Worm (Caenorhabditis elegans) whole organism, late embryonic: Measurements from ENCODE around the gene F21D5.4.

Experiments used
- C08G9.2 ChIP-seq: sonication (generic microtip); optimal IDR thresholded peaks from 2 replicates; lab custom pipeline; 2016; ENCODE audit warnings: mild to moderate bottlenecking, missing genetic modification characterization, moderate library complexity, missing compliant biosample characterization
- C38D4.7 ChIP-seq: fragments of 200-800 bp; sonication (Bioruptor generic); optimal IDR thresholded peaks from 2 replicates; lab custom pipeline; 2018; ENCODE audit warnings: mild to moderate bottlenecking, missing genetic modification characterization, moderate library complexity, missing compliant biosample characterization
- F13H6.1 ChIP-seq: sonication (generic microtip); optimal IDR thresholded peaks from 2 replicates; lab custom pipeline; 2016; ENCODE audit warnings: missing genetic modification characterization, missing compliant biosample characterization
- K02D7.2 ChIP-seq: sonication (generic microtip); optimal IDR thresholded peaks from 2 replicates; lab custom pipeline; 2017; ENCODE audit warnings: mild to moderate bottlenecking, missing genetic modification characterization, missing compliant biosample characterization
- K09A11.1 ChIP-seq: sonication (generic microtip); optimal IDR thresholded peaks from 2 replicates; lab custom pipeline; 2017; ENCODE audit warnings: antibody characterized with exemption, mild to moderate bottlenecking, missing genetic modification characterization, missing compliant biosample characterization; ENCODE audit not compliant: insufficient read depth
- Y22D7AL.16 ChIP-seq: sonication (generic microtip); optimal IDR thresholded peaks from 2 replicates; lab custom pipeline; 2016; ENCODE audit warnings: missing genetic modification characterization, missing compliant biosample characterization
- ceh-14 ChIP-seq: sonication (generic microtip); optimal IDR thresholded peaks from 2 replicates; lab custom pipeline; 2016; ENCODE audit warnings: missing genotype, missing genetic modification characterization, missing compliant biosample characterization
- ceh-22 ChIP-seq: sonication (generic microtip); optimal IDR thresholded peaks from 2 replicates; lab custom pipeline; 2017; ENCODE audit warnings: missing biosample characterization, missing genetic modification characterization
- ceh-24 ChIP-seq: sonication (generic microtip); optimal IDR thresholded peaks from 2 replicates; lab custom pipeline; 2016; ENCODE audit warnings: mild to moderate bottlenecking, missing genetic modification characterization, missing compliant biosample characterization
- ceh-34 ChIP-seq: sonication (generic microtip); optimal IDR thresholded peaks from 2 replicates; lab custom pipeline; 2016; ENCODE audit warnings: mild to moderate bottlenecking, missing genetic modification characterization, missing compliant biosample characterization
- ceh-45 ChIP-seq: fragments of 200-800 bp; sonication (Bioruptor generic); IDR thresholded peaks from 2 replicates; pipeline ENCODE4 v1.3.6; 2022; ENCODE audit warnings: missing genetic modification reagents, missing genetic modification characterization, missing compliant biosample characterization
- ceh-48 ChIP-seq: sonication (generic microtip); optimal IDR thresholded peaks from 2 replicates; lab custom pipeline; 2016; ENCODE audit warnings: missing genetic modification characterization, inconsistent platforms, missing compliant biosample characterization
- ceh-6 ChIP-seq: fragments of 200-800 bp; sonication (Bioruptor generic); optimal IDR thresholded peaks from 2 replicates; lab custom pipeline; 2018; ENCODE audit warnings: mild to moderate bottlenecking, missing genetic modification characterization, missing compliant biosample characterization
- ceh-9 ChIP-seq: sonication (generic microtip); optimal IDR thresholded peaks from 2 replicates; lab custom pipeline; 2016; ENCODE audit warnings: mild to moderate bottlenecking, missing genetic modification characterization, inconsistent platforms, missing compliant biosample characterization
- che-1 ChIP-seq: sonication (generic microtip); optimal IDR thresholded peaks from 2 replicates; lab custom pipeline; 2016; ENCODE audit warnings: mild to moderate bottlenecking, missing genetic modification characterization, missing compliant biosample characterization
- elt-2 ChIP-seq: sonication (generic microtip); optimal IDR thresholded peaks from 2 replicates; lab custom pipeline; 2016; ENCODE audit warnings: missing genetic modification reagents, missing genetic modification characterization, missing compliant biosample characterization
- elt-4 ChIP-seq: sonication (generic microtip); optimal IDR thresholded peaks from 2 replicates; lab custom pipeline; 2016; ENCODE audit warnings: missing genetic modification characterization, missing compliant biosample characterization
- fkh-10 ChIP-seq: fragments of 150-350 bp; optimal IDR thresholded peaks from 2 replicates; lab custom pipeline; 2014; ENCODE audit warnings: missing biosample characterization, missing genetic modification reagents, missing genetic modification characterization
- gmeb-2 ChIP-seq: sonication (generic microtip); optimal IDR thresholded peaks from 2 replicates; lab custom pipeline; 2016; ENCODE audit warnings: missing genetic modification characterization, inconsistent platforms, missing compliant biosample characterization
- hlh-13 ChIP-seq: fragments of 200-800 bp; sonication (Bioruptor generic); optimal IDR thresholded peaks from 2 replicates; lab custom pipeline; 2018; ENCODE audit warnings: mild to moderate bottlenecking, missing genetic modification characterization, missing compliant biosample characterization
- hlh-30 ChIP-seq: sonication (generic microtip); optimal IDR thresholded peaks from 2 replicates; lab custom pipeline; 2017; ENCODE audit warnings: antibody characterized with exemption, missing genetic modification characterization, missing compliant biosample characterization; ENCODE audit not compliant: insufficient read depth
- hlh-6 ChIP-seq: sonication (generic microtip); optimal IDR thresholded peaks from 2 replicates; lab custom pipeline; 2016; ENCODE audit warnings: missing genotype, missing genetic modification characterization, missing compliant biosample characterization
- hlh-8 ChIP-seq: sonication (generic microtip); optimal IDR thresholded peaks from 2 replicates; lab custom pipeline; 2016; ENCODE audit warnings: missing genotype, missing genetic modification characterization, missing compliant biosample characterization
- nfya-1 ChIP-seq: sonication (generic microtip); optimal IDR thresholded peaks from 2 replicates; lab custom pipeline; 2017; ENCODE audit warnings: missing genetic modification characterization, mild to moderate bottlenecking, missing compliant biosample characterization, antibody characterized with exemption, moderate library complexity
- pag-3 ChIP-seq: sonication (generic microtip); optimal IDR thresholded peaks from 2 replicates; lab custom pipeline; 2016; ENCODE audit warnings: missing compliant biosample characterization, missing genetic modification characterization, borderline replicate concordance
- pros-1 ChIP-seq: fragments of 150-350 bp; optimal IDR thresholded peaks from 2 replicates; lab custom pipeline; 2014; ENCODE audit warnings: missing biosample characterization, missing genetic modification reagents, missing genetic modification characterization
- ref-2 ChIP-seq: sonication (generic microtip); optimal IDR thresholded peaks from 2 replicates; lab custom pipeline; 2016; ENCODE audit warnings: missing genetic modification characterization, missing compliant biosample characterization
- rnt-1 ChIP-seq: sonication (generic microtip); optimal IDR thresholded peaks from 2 replicates; lab custom pipeline; 2016; ENCODE audit warnings: missing genetic modification characterization, missing compliant biosample characterization
- sox-2 ChIP-seq: fragments of 200-800 bp; sonication (Bioruptor generic); IDR thresholded peaks from 2 replicates; pipeline ENCODE4 v1.3.6; 2022; ENCODE audit warnings: missing genetic modification reagents, missing genetic modification characterization, missing compliant biosample characterization
- tbx-7 ChIP-seq: sonication (generic microtip); optimal IDR thresholded peaks from 2 replicates; lab custom pipeline; 2016; ENCODE audit warnings: missing genotype, missing genetic modification characterization, missing compliant biosample characterization
- ttx-3 ChIP-seq: sonication (generic microtip); optimal IDR thresholded peaks from 2 replicates; lab custom pipeline; 2016; ENCODE audit warnings: missing genetic modification reagents, missing genetic modification characterization, missing compliant biosample characterization
- unc-3 ChIP-seq, 2 experiments: fragments of 200-800 bp in 1 of 2; sonication (Bioruptor generic) in 1 of 2; sonication (generic microtip) in 1 of 2; conservative IDR thresholded peaks in 1 of 2; optimal IDR thresholded peaks in 1 of 2; 2 replicates each; pipeline versions ENCODE4 v1.3.6 to Lab custom; 2016 to 2022; ENCODE audit warnings: missing compliant biosample characterization in 2 of 2, missing genetic modification characterization in 2 of 2, missing genetic modification reagents in 1 of 2
- unc-42 ChIP-seq: sonication (generic microtip); optimal IDR thresholded peaks from 2 replicates; lab custom pipeline; 2016; ENCODE audit warnings: missing genotype, missing genetic modification characterization, missing compliant biosample characterization
- unc-55 ChIP-seq: sonication (generic microtip); optimal IDR thresholded peaks from 2 replicates; lab custom pipeline; 2017; ENCODE audit warnings: missing biosample characterization, missing genetic modification reagents, missing genetic modification characterization
- zip-5 ChIP-seq: sonication (generic microtip); optimal IDR thresholded peaks from 2 replicates; lab custom pipeline; 2016; ENCODE audit warnings: missing genetic modification characterization, missing compliant biosample characterization
- ztf-16 ChIP-seq: sonication (generic microtip); optimal IDR thresholded peaks from 2 replicates; lab custom pipeline; 2017; ENCODE audit warnings: missing genetic modification characterization, missing compliant biosample characterization

The F21D5.4 gene

DNA sequence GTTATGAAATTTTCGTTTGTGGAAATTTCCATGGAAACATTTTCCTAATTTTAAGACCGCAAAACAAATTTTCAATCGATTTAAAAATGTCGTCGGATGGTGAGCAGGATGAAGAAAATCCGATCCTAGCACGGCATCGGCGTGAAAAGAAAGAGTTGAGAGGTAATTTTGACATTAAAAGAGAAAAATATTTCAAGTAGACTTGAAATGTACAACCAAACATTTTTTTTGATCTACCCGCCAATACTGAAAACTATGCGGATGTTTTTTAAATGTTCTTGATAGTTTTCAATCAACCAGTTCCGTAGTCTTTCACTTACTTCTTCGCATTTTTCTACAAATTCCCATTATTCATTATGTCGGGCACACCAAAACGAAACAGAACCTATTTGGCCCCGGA, 9.8 kb upstream of the F21D5.4 start, which contains the start of gene otub-3 (continued):
- TF ChIP-seq ttx-3 (tag; lab: Kevin White, UChicago): no peak
- TF ChIP-seq, all 69 proteins: peak for 0

DNA sequence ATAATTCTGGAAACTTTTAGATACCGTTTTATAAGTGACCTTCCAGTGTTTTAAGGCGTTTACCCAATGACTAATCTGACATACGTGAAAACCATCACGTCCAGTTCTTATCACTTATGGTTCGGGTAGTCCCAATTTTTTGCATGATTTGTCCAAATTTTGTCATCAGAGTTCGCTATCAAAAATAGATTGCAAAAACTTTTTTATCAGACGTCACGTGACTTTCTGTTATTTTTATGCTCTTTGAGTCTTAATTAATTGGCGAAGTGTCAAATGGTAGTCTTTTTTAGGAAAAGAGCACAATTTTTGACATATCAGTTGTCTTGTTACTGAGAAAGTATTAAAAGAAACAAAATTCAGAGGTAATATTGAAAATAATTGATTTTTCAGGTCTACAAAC, 8.3 kb upstream of the F21D5.4 start:
- TF ChIP-seq gmeb-2 (no peak), fkh-10 (GFP tag; lab: Kevin White, UChicago) (no peak), hlh-30 (tag; lab: Kevin White, UChicago) (peak; percentile 56)

DNA sequence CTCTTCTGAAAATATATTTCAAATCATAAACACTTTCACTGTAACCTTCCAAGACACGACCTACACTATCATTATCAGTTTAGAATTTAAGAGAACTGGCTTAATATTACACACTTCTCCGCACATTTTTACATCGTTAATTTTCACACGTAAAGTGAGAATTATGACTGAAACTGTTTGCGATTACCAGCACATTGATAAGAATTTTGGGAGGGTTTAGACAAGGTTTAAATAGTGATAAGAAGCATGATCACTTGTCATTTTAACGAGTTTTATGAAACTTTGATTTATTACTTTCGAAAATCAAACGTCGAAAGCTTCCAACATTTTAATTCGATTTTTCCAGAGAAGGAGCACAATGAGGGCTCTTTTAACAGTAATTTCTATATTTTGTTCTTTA, 7.4 kb upstream of the F21D5.4 start, which contains the start of gene F21D5.3:
TSS of gene F21D5.3 (plus strand) at position 347 of the 400 bp plus-strand sequence.
- TF ChIP-seq pros-1 (no peak), elt-4 (tag; lab: Kevin White, UChicago) (no peak), unc-55 (GFP tag; lab: Kevin White, UChicago) (no peak), Y22D7AL.16 (tag; lab: Kevin White, UChicago) (no peak), elt-2 (tag; lab: Kevin White, UChicago) (peak; percentile 55), unc-42 (tag; lab: Kevin White, UChicago) (no peak), che-1 (tag; lab: Kevin White, UChicago) (no peak)
- TF ChIP-seq, all 69 proteins: peak for 1

DNA sequence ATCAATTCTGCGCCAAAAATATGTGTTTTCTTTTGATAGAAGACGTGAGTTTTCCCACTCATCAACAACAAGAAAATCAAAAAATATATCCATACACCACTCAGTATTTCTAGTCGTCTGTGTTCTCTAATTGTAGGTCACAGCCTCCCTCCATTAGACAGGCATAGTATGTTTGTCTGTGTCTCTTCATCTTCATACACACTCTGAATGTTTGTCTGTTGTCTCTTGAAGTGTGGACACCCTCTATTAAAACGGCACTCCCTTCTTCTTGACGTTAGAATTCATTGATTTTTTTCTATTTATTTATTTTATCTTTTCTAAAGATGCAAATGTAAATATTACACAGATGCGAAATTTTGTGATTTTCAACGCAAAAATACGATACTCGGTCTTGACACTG, 533 bp upstream of the F21D5.4 start:
- no peak for TF ChIP-seq ceh-45
- TF ChIP-seq K02D7.2: no peak
- peak; percentile 31 for TF ChIP-seq ceh-48
- TF ChIP-seq nfya-1: peak; percentile 66
- no peak for TF ChIP-seq hlh-6
- TF ChIP-seq, all 69 proteins: peak for 2

DNA sequence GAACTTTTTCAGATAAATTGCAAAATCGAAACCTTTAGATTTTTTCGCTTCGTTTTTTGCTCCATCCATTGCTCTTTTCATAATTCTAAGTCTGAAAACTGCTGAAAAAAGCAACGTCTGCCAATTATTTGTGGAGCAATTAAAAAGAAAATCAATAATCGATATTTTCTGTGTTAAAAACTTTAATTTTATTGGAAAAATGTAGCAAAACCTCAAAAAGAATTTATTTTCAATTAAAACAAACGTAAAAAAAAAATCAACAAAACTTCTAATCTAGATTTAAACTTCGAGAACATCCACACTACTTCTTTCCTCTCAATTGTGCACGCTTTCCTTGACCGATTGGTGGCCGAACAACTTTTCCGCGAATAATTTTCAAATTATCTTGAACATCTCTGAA, 1.4 kb downstream of the F21D5.4 start, which contains the start of gene F21D5.5:
TSS of gene F21D5.5 (minus strand) at position 101 of the 400 bp plus-strand sequence.
- TF ChIP-seq nfya-1 (no peak), hlh-13 (GFP tag; lab: Kevin White, UChicago) (no peak), ztf-16 (tag; lab: Kevin White, UChicago) (no peak), K09A11.1 (tag; lab: Kevin White, UChicago) (no peak), sox-2 (GFP tag; lab: Robert Waterston, UW) (no peak), hlh-8 (tag; lab: Kevin White, UChicago) (no peak), ref-2 (no peak), Y22D7AL.16 (tag; lab: Kevin White, UChicago) (no peak), hlh-30 (tag; lab: Kevin White, UChicago) (no peak), ceh-14 (tag; lab: Kevin White, UChicago) (no peak), F13H6.1 (tag; lab: Kevin White, UChicago) (no peak), pag-3 (tag; lab: Kevin White, UChicago) (no peak), ceh-22 (tag; lab: Kevin White, UChicago) (no peak), tbx-7 (tag; lab: Kevin White, UChicago) (no peak), zip-5 (tag; lab: Kevin White, UChicago) (no peak), ceh-34 (tag; lab: Kevin White, UChicago) (no peak), che-1 (tag; lab: Kevin White, UChicago) (no peak), ceh-9 (no peak), ttx-3 (tag; lab: Kevin White, UChicago) (no peak)

DNA sequence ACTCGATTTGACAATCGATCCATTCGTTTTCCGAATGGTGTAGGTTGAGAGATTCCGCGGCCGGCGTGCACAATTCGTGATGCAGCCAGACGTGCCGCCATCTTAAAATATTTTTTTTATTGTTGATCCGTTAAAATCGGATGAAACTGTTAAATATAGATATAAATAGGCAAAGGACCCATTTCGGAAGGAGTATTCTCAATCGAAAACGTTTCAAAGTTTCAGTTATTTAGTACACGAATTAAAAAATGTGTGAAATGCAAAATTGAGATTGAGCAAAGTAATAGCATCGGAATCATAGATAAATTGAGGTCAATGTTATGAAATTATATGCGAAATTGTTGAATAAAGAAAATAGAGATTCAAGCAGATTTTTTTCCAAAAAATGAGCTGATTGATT, 2.0 kb downstream of the F21D5.4 start, which contains the start of gene mrps-33:
TSS of gene mrps-33 (minus strand) at position 101 of the 400 bp plus-strand sequence.
- TF ChIP-seq C38D4.7 (no peak), F13H6.1 (tag; lab: Kevin White, UChicago) (no peak), C08G9.2 (tag; lab: Kevin White, UChicago) (no peak), ceh-14 (tag; lab: Kevin White, UChicago) (no peak), ceh-6 (GFP tag; lab: Kevin White, UChicago) (no peak), unc-3 (GFP tag; conservative IDR thresholded peaks at IDR 0.05; lab: Robert Waterston, UW) (no peak), unc-3 (tag; optimal IDR thresholded peaks at IDR 0.05; lab: Kevin White, UChicago) (no peak), ceh-45 (no peak), zip-5 (tag; lab: Kevin White, UChicago) (no peak), rnt-1 (tag; lab: Kevin White, UChicago) (no peak), ceh-48 (no peak), ceh-9 (no peak), ztf-16 (tag; lab: Kevin White, UChicago) (no peak), ceh-24 (tag; lab: Kevin White, UChicago) (no peak), K02D7.2 (no peak), gmeb-2 (no peak), hlh-30 (tag; lab: Kevin White, UChicago) (no peak)
